Fruit fly (Drosophila melanogaster): ENCODE results near the gene CG32214.

dm6 chr3L:19500698-19501097, 33.6 kb downstream of the CG32214 start, which contains the start of gene CG9451:
- no peak for TF ChIP-seq CG9139 (GFP tag; optimal IDR thresholded peaks at IDR 0.05)
- no peak for TF ChIP-seq Smox (GFP tag; optimal IDR thresholded peaks at IDR 0.05)
- TF ChIP-seq CG8632 (GFP tag; optimal IDR thresholded peaks at IDR 0.05): no peak
- no peak for TF ChIP-seq CG16779 (tag; optimal IDR thresholded peaks at IDR 0.05)
- TF ChIP-seq CG6163 (GFP tag; IDR thresholded peaks at IDR 0.05): no peak
- TF ChIP-seq Sox14 (GFP tag; optimal IDR thresholded peaks at IDR 0.05): no peak
- no peak for TF ChIP-seq Gug (GFP tag; IDR thresholded peaks at IDR 0.05)
- no peak for TF ChIP-seq Eip75B (GFP tag; optimal IDR thresholded peaks at IDR 0.05)
- no peak for TF ChIP-seq fkh (GFP tag; optimal IDR thresholded peaks at IDR 0.05)
- TF ChIP-seq Sox102F (GFP tag; optimal IDR thresholded peaks at IDR 0.05): no peak
- no peak for TF ChIP-seq Ets96B (tag; optimal IDR thresholded peaks at IDR 0.05)
- no peak for TF ChIP-seq Lpt (GFP tag; optimal IDR thresholded peaks at IDR 0.05)
